Fruit fly (Drosophila melanogaster): ENCODE measurements around the gene Ubr3.
A peak's percentile ranks its signal among the peaks of the same experiment; 100 is the strongest.

Ubr3 gene

dm6 chrX:7970396-7970795 lies 34.7 kb downstream of the Ubr3 start (continued):
- no peak for TF ChIP-seq CG7357 (GFP tag; IDR thresholded peaks at IDR 0.05)
- TF ChIP-seq Antp (GFP tag; optimal IDR thresholded peaks at IDR 0.05), result no peak
- no peak for TF ChIP-seq disco-r (GFP tag; optimal IDR thresholded peaks at IDR 0.05)
- no peak for TF ChIP-seq CG5953 (GFP tag; IDR thresholded peaks at IDR 0.05)
- peak; percentile 7 for TF ChIP-seq CG7786 (GFP tag; optimal IDR thresholded peaks at IDR 0.05)
- no peak for TF ChIP-seq NFAT (GFP tag; IDR thresholded peaks at IDR 0.05)
- no peak for TF ChIP-seq Usf (GFP tag; optimal IDR thresholded peaks at IDR 0.05)
- no peak for TF ChIP-seq salm (tag; optimal IDR thresholded peaks at IDR 0.05)
- no peak for TF ChIP-seq luna (GFP tag; optimal IDR thresholded peaks at IDR 0.05)
- peak; percentile 73 for TF ChIP-seq CG13894 (tag; optimal IDR thresholded peaks at IDR 0.05)
- no peak for TF ChIP-seq ara (GFP tag; IDR thresholded peaks at IDR 0.05)
- TF ChIP-seq tin (GFP tag; optimal IDR thresholded peaks at IDR 0.05), result peak; percentile 23
- peak; percentile 49 for TF ChIP-seq CG1233 (GFP tag; optimal IDR thresholded peaks at IDR 0.05)
- TF ChIP-seq onecut (GFP tag; IDR thresholded peaks at IDR 0.05), result peak; percentile 48
- no peak for TF ChIP-seq pzg (GFP tag; optimal IDR thresholded peaks at IDR 0.05)
- TF ChIP-seq chm (GFP tag; IDR thresholded peaks at IDR 0.05), result no peak
- no peak for TF ChIP-seq CG3407 (GFP tag; optimal IDR thresholded peaks at IDR 0.05)
- peak; percentile 57 for TF ChIP-seq CG9817 (tag; optimal IDR thresholded peaks at IDR 0.05)
- TF ChIP-seq pb (GFP tag; optimal IDR thresholded peaks at IDR 0.05), result no peak
- TF ChIP-seq ab (GFP tag; optimal IDR thresholded peaks at IDR 0.05), result no peak
- peak; percentile 68 for TF ChIP-seq Fer1 (GFP tag; optimal IDR thresholded peaks at IDR 0.05)
- no peak for TF ChIP-seq pfk (GFP tag; optimal IDR thresholded peaks at IDR 0.05)
- peak; percentile 26; the same call in 1 of the 2 replicates for TF ChIP-seq HLH3B (GFP tag; IDR thresholded peaks at IDR 0.05)
- peak in 1 of 2 experiments; percentile 62 for TF ChIP-seq Hr51 (GFP tag; optimal IDR thresholded peaks at IDR 0.05)
- no peak for TF ChIP-seq CG7963 (GFP tag; IDR thresholded peaks at IDR 0.05; ENCODE audit: partially characterized antibody)
- no peak for TF ChIP-seq CG1602 (GFP tag; optimal IDR thresholded peaks at IDR 0.05)
- peak; percentile 45 for TF ChIP-seq CG15011 (GFP tag; optimal IDR thresholded peaks at IDR 0.05)
- TF ChIP-seq slou (GFP tag; optimal IDR thresholded peaks at IDR 0.05), result no peak
- no peak for TF ChIP-seq CG31365 (tag; optimal IDR thresholded peaks at IDR 0.05)
- TF ChIP-seq HLH54F (GFP tag; optimal IDR thresholded peaks at IDR 0.05), result peak; percentile 37
- peak; percentile 50 for TF ChIP-seq CG31441 (GFP tag; IDR thresholded peaks at IDR 0.05)
- peak; percentile 51 for TF ChIP-seq caup (GFP tag; optimal IDR thresholded peaks at IDR 0.05; ENCODE audit: severe bottlenecking)
- no peak for TF ChIP-seq Taf1 (GFP tag; IDR thresholded peaks at IDR 0.05)
- TF ChIP-seq ATbp (GFP tag; optimal IDR thresholded peaks at IDR 0.05), result peak; percentile 20
- TF ChIP-seq CG8765 (GFP tag; IDR thresholded peaks at IDR 0.05), result no peak
- no peak for TF ChIP-seq Ada2b (GFP tag; IDR thresholded peaks at IDR 0.05)
- peak; percentile 8 for TF ChIP-seq CG12155 (GFP tag; optimal IDR thresholded peaks at IDR 0.05)
- TF ChIP-seq gt (GFP tag; IDR thresholded peaks at IDR 0.05), result no peak
- peak; percentile 41 for TF ChIP-seq CG13775 (GFP tag; optimal IDR thresholded peaks at IDR 0.05)
- peak; percentile 27; the same call in 1 of the 2 replicates for TF ChIP-seq CG4404 (GFP tag; IDR thresholded peaks at IDR 0.05)
- no peak for TF ChIP-seq Atf-2 (GFP tag; optimal IDR thresholded peaks at IDR 0.05)
- peak; percentile 66 for TF ChIP-seq corto (GFP tag; optimal IDR thresholded peaks at IDR 0.05)
- peak; percentile 39 for TF ChIP-seq org-1 (GFP tag; optimal IDR thresholded peaks at IDR 0.05)
- peak; percentile 49 for TF ChIP-seq Sox100B (GFP tag; optimal IDR thresholded peaks at IDR 0.05)
- no peak for TF ChIP-seq Dip2 (GFP tag; IDR thresholded peaks at IDR 0.05)
- no peak for TF ChIP-seq CG6272 (GFP tag; IDR thresholded peaks at IDR 0.05)
- TF ChIP-seq CkIIα-i1 (GFP tag; IDR thresholded peaks at IDR 0.05), result no peak
- no peak for TF ChIP-seq CG2889 (GFP tag; IDR thresholded peaks at IDR 0.05)
- no peak; the same call in 2 of the 3 replicates for TF ChIP-seq zen2 (GFP tag; IDR thresholded peaks at IDR 0.05; ENCODE audit: partially characterized antibody)
- TF ChIP-seq CG10209 (GFP tag; optimal IDR thresholded peaks at IDR 0.05), result peak; percentile 20
- peak; percentile 56 for TF ChIP-seq CoRest (tag; optimal IDR thresholded peaks at IDR 0.05)
- TF ChIP-seq CG15269 (tag; optimal IDR thresholded peaks at IDR 0.05), result peak; percentile 63

Data from whole organism, embryonic.